Fruit fly (Drosophila melanogaster) whole organism, embryonic: ENCODE results near the gene CG42542.

Experiments
- Adf1 ChIP-seq: fragments of 200-800 bp; sonication (Bioruptor generic); IDR thresholded peaks from 2 replicates; pipeline ENCODE4 v1.3.6; 2022; ENCODE audit warnings: missing biosample characterization, missing genetic modification characterization
- Aef1 ChIP-seq: fragments of 200-800 bp; sonication (Bioruptor generic); IDR thresholded peaks from 3 replicates; pipeline ENCODE4 v1.3.6; 2022; ENCODE audit warnings: missing biosample characterization, missing genetic modification characterization
- CG10209 ChIP-seq: fragments of 200-800 bp; sonication (Bioruptor generic); optimal IDR thresholded peaks from 3 replicates; lab custom pipeline; 2017; ENCODE audit warnings: missing biosample characterization, mild to moderate bottlenecking, missing genetic modification characterization, missing genetic modification reagents
- CG12744 ChIP-seq: fragments of 200-800 bp; sonication (Bioruptor generic); optimal IDR thresholded peaks from 2 replicates; lab custom pipeline; 2016; ENCODE audit warnings: missing biosample characterization, missing genetic modification characterization
- CG13775 ChIP-seq: fragments of 200-800 bp; sonication (Bioruptor generic); optimal IDR thresholded peaks from 3 replicates; lab custom pipeline; 2017; ENCODE audit warnings: missing biosample characterization, mild to moderate bottlenecking, missing genetic modification characterization
- CG15514 ChIP-seq: fragments of 200-800 bp; sonication (Bioruptor generic); optimal IDR thresholded peaks from 3 replicates; lab custom pipeline; 2017; ENCODE audit warnings: missing biosample characterization, missing genetic modification characterization, mild to moderate bottlenecking, moderate library complexity, missing genetic modification reagents
- CG1647 ChIP-seq: fragments of 200-800 bp; sonication (Bioruptor generic); optimal IDR thresholded peaks from 3 replicates; lab custom pipeline; 2016; ENCODE audit warnings: missing biosample characterization, missing genetic modification characterization
- CG17802 ChIP-seq: fragments of 200-800 bp; sonication (Bioruptor generic); optimal IDR thresholded peaks from 2 replicates; lab custom pipeline; 2018; ENCODE audit warnings: missing biosample characterization, mild to moderate bottlenecking, missing genetic modification characterization, moderate library complexity
- CG1832 ChIP-seq: fragments of 200-800 bp; sonication (Bioruptor generic); optimal IDR thresholded peaks from 2 replicates; lab custom pipeline; 2017; ENCODE audit warnings: missing biosample characterization, mild to moderate bottlenecking, missing genetic modification characterization, inconsistent platforms
- CG2199 ChIP-seq: fragments of 200-800 bp; sonication (Bioruptor generic); IDR thresholded peaks from 3 replicates; pipeline ENCODE4 v1.3.6; 2022; ENCODE audit warnings: missing biosample characterization, missing genetic modification characterization
- CG7357 ChIP-seq: fragments of 200-800 bp; sonication (Bioruptor generic); IDR thresholded peaks from 3 replicates; pipeline ENCODE4 v1.3.6; 2022; ENCODE audit warnings: missing biosample characterization, missing genetic modification characterization
- CG9609 ChIP-seq: fragments of 200-800 bp; sonication (Bioruptor generic); optimal IDR thresholded peaks from 3 replicates; lab custom pipeline; 2016; ENCODE audit warnings: missing biosample characterization, missing genetic modification characterization
- CG9932 ChIP-seq: fragments of 200-800 bp; sonication (Bioruptor generic); IDR thresholded peaks from 2 replicates; pipeline ENCODE4 v1.3.6; 2022; ENCODE audit warnings: missing biosample characterization, missing genetic modification characterization
- CoRest ChIP-seq: fragments of 200-800 bp; sonication (Bioruptor generic); optimal IDR thresholded peaks from 3 replicates; lab custom pipeline; 2018; ENCODE audit warnings: missing biosample characterization, mild to moderate bottlenecking, missing genetic modification characterization, moderate library complexity
- Dip3 ChIP-seq: fragments of 200-800 bp; sonication (Bioruptor generic); optimal IDR thresholded peaks from 3 replicates; lab custom pipeline; 2016; ENCODE audit warnings: missing biosample characterization, missing genetic modification characterization
- Drgx ChIP-seq: fragments of 200-800 bp; sonication (Bioruptor generic); IDR thresholded peaks from 2 replicates; pipeline ENCODE4 v1.3.6; 2022; ENCODE audit warnings: missing biosample characterization, missing genetic modification characterization
- H15 ChIP-seq: fragments of 200-800 bp; sonication (Bioruptor generic); IDR thresholded peaks from 3 replicates; pipeline ENCODE4 v1.3.6; 2022; ENCODE audit warnings: missing biosample characterization, missing genetic modification characterization
- Kr ChIP-seq: fragments of 200-800 bp; sonication (Bioruptor generic); optimal IDR thresholded peaks from 2 replicates; lab custom pipeline; 2017; ENCODE audit warnings: missing biosample characterization, mild to moderate bottlenecking, missing genetic modification characterization
- Mes4 ChIP-seq: fragments of 200-800 bp; sonication (Bioruptor generic); optimal IDR thresholded peaks from 2 replicates; lab custom pipeline; 2016; ENCODE audit warnings: missing biosample characterization, missing genetic modification characterization
- NFAT ChIP-seq: fragments of 200-800 bp; sonication (Bioruptor generic); IDR thresholded peaks from 2 replicates; pipeline ENCODE4 v1.3.6; 2022; ENCODE audit warnings: missing biosample characterization, missing genetic modification characterization
- NfI ChIP-seq: fragments of 200-800 bp; sonication (Bioruptor generic); optimal IDR thresholded peaks from 3 replicates; lab custom pipeline; 2018; ENCODE audit warnings: missing biosample characterization, mild to moderate bottlenecking, missing genetic modification characterization, moderate library complexity
- Oli ChIP-seq: fragments of 200-800 bp; sonication (Bioruptor generic); optimal IDR thresholded peaks from 2 replicates; lab custom pipeline; 2018; ENCODE audit warnings: missing biosample characterization, mild to moderate bottlenecking, missing genetic modification characterization, moderate library complexity
- Rfx ChIP-seq: fragments of 200-800 bp; sonication (Bioruptor generic); IDR thresholded peaks from 2 replicates; pipeline ENCODE4 v1.3.6; 2022; ENCODE audit warnings: missing biosample characterization, missing genetic modification characterization
- amos ChIP-seq: fragments of 200-800 bp; sonication (Bioruptor generic); IDR thresholded peaks from 2 replicates; pipeline ENCODE4 v1.3.6; 2022; ENCODE audit warnings: missing biosample characterization, missing genetic modification characterization; ENCODE audit not compliant: partially characterized antibody
- croc ChIP-seq: fragments of 200-800 bp; sonication (Bioruptor generic); conservative IDR thresholded peaks from 3 replicates; pipeline ENCODE4 v1.3.6; 2022; ENCODE audit warnings: missing biosample characterization, missing genetic modification characterization
- dmrt99B ChIP-seq: fragments of 200-800 bp; sonication (Bioruptor generic); optimal IDR thresholded peaks from 2 replicates; lab custom pipeline; 2018; ENCODE audit warnings: missing biosample characterization, mild to moderate bottlenecking, missing genetic modification characterization, moderate library complexity
- exex ChIP-seq: fragments of 200-800 bp; sonication (Bioruptor generic); optimal IDR thresholded peaks from 4 replicates; lab custom pipeline; 2018; ENCODE audit warnings: missing biosample characterization, mild to moderate bottlenecking, missing genetic modification characterization, moderate library complexity
- eyg ChIP-seq: fragments of 200-800 bp; sonication (Bioruptor generic); optimal IDR thresholded peaks from 3 replicates; lab custom pipeline; 2016; ENCODE audit warnings: missing biosample characterization, missing genetic modification characterization
- fd96Cb ChIP-seq: fragments of 200-800 bp; sonication (Bioruptor generic); optimal IDR thresholded peaks from 2 replicates; lab custom pipeline; 2018; ENCODE audit warnings: missing biosample characterization, mild to moderate bottlenecking, missing genetic modification characterization, moderate library complexity
- fru ChIP-seq: fragments of >200 bp; optimal IDR thresholded peaks from 2 replicates; lab custom pipeline; 2017
- inv ChIP-seq: fragments of 200-800 bp; sonication (Bioruptor generic); IDR thresholded peaks from 2 replicates; pipeline ENCODE4 v1.3.6; 2022; ENCODE audit warnings: missing biosample characterization, missing genetic modification characterization; ENCODE audit not compliant: partially characterized antibody
- ken ChIP-seq: fragments of 200-800 bp; sonication (Bioruptor generic); IDR thresholded peaks from 3 replicates; pipeline ENCODE4 v1.3.6; 2022; ENCODE audit warnings: missing biosample characterization, missing genetic modification characterization
- odd ChIP-seq: fragments of 200-800 bp; sonication (Bioruptor generic); optimal IDR thresholded peaks from 2 replicates; lab custom pipeline; 2017; ENCODE audit warnings: missing biosample characterization, mild to moderate bottlenecking, missing genetic modification characterization
- pita ChIP-seq: fragments of 200-800 bp; sonication (Bioruptor generic); optimal IDR thresholded peaks from 2 replicates; lab custom pipeline; 2017; ENCODE audit warnings: missing biosample characterization, mild to moderate bottlenecking, missing genetic modification characterization
- scrt ChIP-seq: fragments of 200-800 bp; sonication (Bioruptor generic); optimal IDR thresholded peaks from 2 replicates; lab custom pipeline; 2018; ENCODE audit warnings: missing biosample characterization, mild to moderate bottlenecking, missing genetic modification characterization, moderate library complexity
- sug ChIP-seq: fragments of 200-800 bp; optimal IDR thresholded peaks from 2 replicates; lab custom pipeline; 2019; ENCODE audit warnings: missing biosample characterization, mild to moderate bottlenecking, missing genetic modification characterization, moderate library complexity
- tin ChIP-seq: fragments of 200-800 bp; sonication (Bioruptor generic); optimal IDR thresholded peaks from 3 replicates; lab custom pipeline; 2016; ENCODE audit warnings: missing biosample characterization, missing genetic modification characterization
- unpg ChIP-seq: fragments of 200-800 bp; sonication (Bioruptor generic); optimal IDR thresholded peaks from 3 replicates; lab custom pipeline; 2018; ENCODE audit warnings: missing biosample characterization, mild to moderate bottlenecking, missing genetic modification characterization, moderate library complexity
- zfh1 ChIP-seq: fragments of 200-800 bp; sonication (Bioruptor generic); IDR thresholded peaks from 3 replicates; pipeline ENCODE4 v1.3.6; 2022; ENCODE audit warnings: missing biosample characterization, missing genetic modification characterization

The CG42542 gene

DNA sequence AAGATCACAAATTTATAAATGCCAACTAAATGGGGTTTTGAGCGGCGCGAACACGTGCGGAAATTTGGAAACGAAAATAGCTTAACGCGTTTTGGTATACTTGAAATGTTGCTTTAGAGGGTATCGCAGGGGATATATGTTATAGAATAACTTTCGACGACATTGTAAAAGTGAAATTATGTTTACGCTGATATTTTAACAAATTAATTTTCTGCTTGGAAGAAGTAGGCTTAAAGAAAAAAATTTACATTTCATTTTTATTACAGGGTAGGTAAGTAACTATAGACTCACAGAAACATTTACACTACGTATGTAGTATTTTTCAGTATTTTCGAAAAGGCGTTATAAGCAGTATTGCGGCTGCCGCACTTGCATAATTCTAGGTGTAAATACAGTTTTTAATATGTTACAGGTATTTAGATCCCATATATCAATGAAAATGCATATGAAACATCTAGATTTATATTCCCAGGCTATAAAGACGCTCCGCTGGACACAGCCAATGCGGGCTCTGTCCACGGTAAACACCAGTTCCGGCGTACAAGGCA, 33.0 kb downstream of the CG42542 start, which contains the start of the genes Art3 and mRpS10 (continued):
- TF ChIP-seq CG1647 (GFP tag; lab: Kevin White, UChicago) (peak; percentile 100), inv (no peak), Aef1 (GFP tag; lab: Robert Waterston, UW) (peak; percentile 100), Drgx (peak; percentile 100), Dip3 (GFP tag; lab: Kevin White, UChicago) (peak; percentile 100), CG17802 (peak; percentile 96), tin (GFP tag; lab: Kevin White, UChicago) (peak; percentile 100), unpg (peak; percentile 100), CG7357 (peak; percentile 99), CG15514 (peak; percentile 96), Oli (tag; lab: Kevin White, UChicago) (peak; percentile 100), Kr (GFP tag; lab: Kevin White, UChicago) (peak; percentile 97), zfh1 (GFP tag; lab: Robert Waterston, UW) (peak; percentile 100), fru (lab: Kevin White, UChicago) (no peak), amos (no peak), pita (GFP tag; lab: Kevin White, UChicago) (no peak), ken (GFP tag; lab: Robert Waterston, UW) (peak; percentile 100), CG13775 (GFP tag; lab: Kevin White, UChicago) (peak; percentile 100), NFAT (GFP tag; lab: Robert Waterston, UW) (peak; percentile 100), scrt (peak; percentile 99), CG10209 (peak; percentile 100), eyg (peak; percentile 100), CoRest (peak; percentile 100), odd (GFP tag; lab: Kevin White, UChicago) (peak; percentile 99), CG2199 (GFP tag; lab: Robert Waterston, UW) (peak; percentile 100), croc (GFP tag; lab: Robert Waterston, UW) (peak; percentile 100), CG9932 (peak; percentile 100), Mes4 (GFP tag; lab: Kevin White, UChicago) (peak; percentile 100), CG1832 (GFP tag; lab: Kevin White, UChicago) (no peak), Adf1 (GFP tag; lab: Robert Waterston, UW) (peak; percentile 95), Rfx (GFP tag; lab: Robert Waterston, UW) (peak; percentile 100), NfI (peak; percentile 100), dmrt99B (tag; lab: Kevin White, UChicago) (peak; percentile 100), H15 (GFP tag; lab: Robert Waterston, UW) (peak; percentile 100), CG9609 (GFP tag; lab: Kevin White, UChicago) (peak; percentile 100), CG12744 (GFP tag; lab: Kevin White, UChicago) (peak; percentile 100)

DNA sequence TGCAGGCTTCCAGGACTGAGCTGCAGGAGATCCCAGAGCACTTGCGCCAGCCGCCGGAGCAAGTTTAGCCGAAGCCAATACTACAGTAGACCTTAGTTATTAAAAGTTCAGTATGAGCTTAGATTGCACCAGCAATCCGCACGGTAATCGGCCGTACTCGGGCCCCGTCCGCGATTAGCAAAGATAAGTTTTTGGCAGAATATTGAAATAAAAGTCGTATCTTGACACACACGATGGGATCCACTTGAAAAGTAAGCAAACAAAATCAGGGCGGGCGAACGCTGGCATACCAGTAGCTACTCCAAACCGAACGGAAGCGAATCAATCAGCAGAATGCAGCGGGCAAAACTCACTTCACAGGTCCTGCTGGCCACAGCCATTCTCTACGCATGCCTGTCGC, 33.9 kb downstream of the CG42542 start, which contains the start of gene CG34316:
Gene CG34316 (plus strand): TSS at position 301 of the 400 bp plus-strand sequence.
- TF ChIP-seq sug (tag; lab: Kevin White, UChicago): peak; percentile 55
- peak; percentile 30 for TF ChIP-seq exex (tag; lab: Kevin White, UChicago)
- TF ChIP-seq zfh1 (GFP tag; lab: Robert Waterston, UW): no peak
- TF ChIP-seq fd96Cb: no peak
